Worm (Caenorhabditis elegans): ENCODE results near the gene D1005.10.

Gene D1005.10

ce11 chrX:1443556-1444243, 42.3 kb downstream of the D1005.10 start:
- peak; percentile 5 for TF ChIP-seq nhr-47 (tag; optimal IDR thresholded peaks at IDR 0.05)
- peak; percentile 47 for TF ChIP-seq lin-39 (tag; optimal IDR thresholded peaks at IDR 0.05)
- no peak for TF ChIP-seq blmp-1 (tag; optimal IDR thresholded peaks at IDR 0.05)
- no peak for TF ChIP-seq nhr-84 (tag; optimal IDR thresholded peaks at IDR 0.05)
- TF ChIP-seq nhr-90 (tag; optimal IDR thresholded peaks at IDR 0.05; ENCODE audit: poor library complexity): peak; percentile 42

ce11 chrX:1441602-1442183, 44.3 kb downstream of the D1005.10 start:
- TF ChIP-seq dpl-1 (GFP tag; optimal IDR thresholded peaks at IDR 0.05) (no peak), ceh-8 (GFP tag; optimal IDR thresholded peaks at IDR 0.05) (peak; percentile 1), ceh-82 (tag; optimal IDR thresholded peaks at IDR 0.05) (no peak), nhr-71 (tag; optimal IDR thresholded peaks at IDR 0.05) (no peak)

ce11 chrX:1440161-1440560, 45.8 kb downstream of the D1005.10 start, which contains the start of gene sedl-1:
Gene sedl-1 (minus strand): TSS chrX:1440261.
- no peak for TF ChIP-seq alr-1 (tag; optimal IDR thresholded peaks at IDR 0.05; ENCODE audit: borderline replicate concordance)
- no peak for TF ChIP-seq sptf-1 (tag; optimal IDR thresholded peaks at IDR 0.05)
- TF ChIP-seq ceh-90 (tag; optimal IDR thresholded peaks at IDR 0.05): no peak
- TF ChIP-seq lsy-2 (tag; optimal IDR thresholded peaks at IDR 0.05): no peak

ce11 chrX:1438925-1439324, 47.1 kb downstream of the D1005.10 start:
- no peak for TF ChIP-seq ets-5 (GFP tag; IDR thresholded peaks at IDR 0.05)
- no peak for TF ChIP-seq ceh-90 (tag; optimal IDR thresholded peaks at IDR 0.05)
- peak in 2 of 3 experiments; percentile 23 to 43 for TF ChIP-seq ceh-82 (tag; optimal IDR thresholded peaks at IDR 0.05)
- no peak for TF ChIP-seq nhr-76 (tag; optimal IDR thresholded peaks at IDR 0.05)
- no peak for TF ChIP-seq aha-1 (tag; optimal IDR thresholded peaks at IDR 0.05)
- TF ChIP-seq vab-15 (tag; optimal IDR thresholded peaks at IDR 0.05): no peak
- TF ChIP-seq hlh-4 (tag; optimal IDR thresholded peaks at IDR 0.05): no peak
- no peak for TF ChIP-seq unc-30 (tag; optimal IDR thresholded peaks at IDR 0.05)
- TF ChIP-seq egl-13 (tag; optimal IDR thresholded peaks at IDR 0.05): peak; percentile 44
- TF ChIP-seq jun-1 (tag; optimal IDR thresholded peaks at IDR 0.05): peak; percentile 37
- peak in 1 of 2 experiments; percentile 8 for TF ChIP-seq mdl-1 (tag; optimal IDR thresholded peaks at IDR 0.05)
- TF ChIP-seq skn-1 (tag; optimal IDR thresholded peaks at IDR 0.05): peak; percentile 34
- TF ChIP-seq fkh-8 (tag; optimal IDR thresholded peaks at IDR 0.05): peak; percentile 82
- TF ChIP-seq nhr-47 (tag; optimal IDR thresholded peaks at IDR 0.05): peak; percentile 68
- TF ChIP-seq lin-14 (GFP tag; optimal IDR thresholded peaks at IDR 0.05): peak; percentile 21
- peak; percentile 79 for TF ChIP-seq dsc-1 (tag; optimal IDR thresholded peaks at IDR 0.05)
- peak; percentile 10 for TF ChIP-seq tbx-2 (tag; optimal IDR thresholded peaks at IDR 0.05)
- TF ChIP-seq nhr-71 (tag; optimal IDR thresholded peaks at IDR 0.05): peak; percentile 35
- TF ChIP-seq swsn-7 (tag; optimal IDR thresholded peaks at IDR 0.05): peak; percentile 35
- TF ChIP-seq snu-23 (GFP tag; optimal IDR thresholded peaks at IDR 0.05): peak; percentile 40
- TF ChIP-seq nhr-85 (tag): no peak
- peak; percentile 16 for TF ChIP-seq rnt-1 (tag; optimal IDR thresholded peaks at IDR 0.05)
- no peak for TF ChIP-seq mep-1 (tag; optimal IDR thresholded peaks at IDR 0.05)
- TF ChIP-seq nhr-19 (GFP tag; conservative IDR thresholded peaks at IDR 0.05): peak; percentile 18; the same call in 1 of the 2 replicates
- TF ChIP-seq fkh-10 (GFP tag; optimal IDR thresholded peaks at IDR 0.05): peak; percentile 57
- peak in 1 of 3 experiments; percentile 6 for TF ChIP-seq dpl-1 (GFP tag; optimal IDR thresholded peaks at IDR 0.05)
- TF ChIP-seq pax-3 (tag; optimal IDR thresholded peaks at IDR 0.05): peak; percentile 57
- TF ChIP-seq lsy-2 (tag; optimal IDR thresholded peaks at IDR 0.05): peak; percentile 11 to 16
- no peak for TF ChIP-seq elt-3 (tag; optimal IDR thresholded peaks at IDR 0.05)
- no peak for TF ChIP-seq snpc-4 (tag; optimal IDR thresholded peaks at IDR 0.05)
- no peak for TF ChIP-seq C34B4.2 (tag; optimal IDR thresholded peaks at IDR 0.05)
- peak; percentile 76 for TF ChIP-seq sox-4 (tag; optimal IDR thresholded peaks at IDR 0.05)
